Worm (Caenorhabditis elegans) whole organism, early embryonic: Measurements from ENCODE around the gene C53A3.1.

ENCODE experiments used
- B0310.2 ChIP-seq: sonication (generic microtip); optimal IDR thresholded peaks from 2 replicates; lab custom pipeline; 2016; ENCODE audit warnings: mild to moderate bottlenecking, missing genetic modification characterization, missing compliant biosample characterization
- F13C5.2 ChIP-seq: sonication (generic microtip); optimal IDR thresholded peaks from 2 replicates; lab custom pipeline; 2017; ENCODE audit warnings: mild to moderate bottlenecking, missing genetic modification characterization, inconsistent platforms, missing compliant biosample characterization
- aly-1 ChIP-seq: sonication (generic microtip); optimal IDR thresholded peaks from 2 replicates; lab custom pipeline; 2016; ENCODE audit warnings: missing genetic modification characterization, missing compliant biosample characterization
- ama-1 ChIP-seq: fragments of 150-350 bp; optimal IDR thresholded peaks from 2 replicates; lab custom pipeline; 2014
- ceh-13 ChIP-seq: fragments of 200-800 bp; sonication (Bioruptor generic); optimal IDR thresholded peaks from 2 replicates; lab custom pipeline; 2018; ENCODE audit warnings: mild to moderate bottlenecking, missing genetic modification characterization, missing compliant biosample characterization
- ceh-36 ChIP-seq: sonication (generic microtip); optimal IDR thresholded peaks from 2 replicates; lab custom pipeline; 2016; ENCODE audit warnings: missing genetic modification characterization, inconsistent platforms, missing compliant biosample characterization
- ets-7 ChIP-seq: sonication (generic microtip); optimal IDR thresholded peaks from 2 replicates; lab custom pipeline; 2016; ENCODE audit warnings: missing genotype, missing genetic modification characterization, missing compliant biosample characterization
- flt-1 ChIP-seq: fragments of 200-800 bp; sonication (Bioruptor generic); IDR thresholded peaks from 2 replicates; pipeline ENCODE4 v1.3.6; 2022; ENCODE audit warnings: missing genetic modification characterization, missing compliant biosample characterization
- hmbx-1 ChIP-seq: sonication (generic microtip); optimal IDR thresholded peaks from 2 replicates; lab custom pipeline; 2016; ENCODE audit warnings: mild to moderate bottlenecking, missing genetic modification characterization, missing compliant biosample characterization
- hmg-4 ChIP-seq: fragments of 200-800 bp; sonication (Bioruptor generic); optimal IDR thresholded peaks from 2 replicates; lab custom pipeline; 2018; ENCODE audit warnings: mild to moderate bottlenecking, missing genetic modification characterization, missing compliant biosample characterization
- hnd-1 ChIP-seq: sonication (generic microtip); optimal IDR thresholded peaks from 2 replicates; lab custom pipeline; 2016; ENCODE audit warnings: missing genetic modification characterization, missing compliant biosample characterization
- pes-1 ChIP-seq: fragments of 200-800 bp; sonication (Bioruptor generic); IDR thresholded peaks from 2 replicates; pipeline ENCODE4 v1.3.6; 2022; ENCODE audit warnings: missing genetic modification reagents, missing genetic modification characterization, missing compliant biosample characterization
- scrt-1 ChIP-seq: fragments of 200-800 bp; sonication (Bioruptor generic); IDR thresholded peaks from 2 replicates; pipeline ENCODE4 v1.3.6; 2022; ENCODE audit warnings: missing genetic modification characterization, missing compliant biosample characterization
- sea-1 ChIP-seq: fragments of 200-800 bp; sonication (Bioruptor generic); conservative IDR thresholded peaks from 2 replicates; pipeline ENCODE4 v1.3.6; 2022; ENCODE audit warnings: missing genetic modification characterization, missing compliant biosample characterization
- tbx-11 ChIP-seq: fragments of 200-800 bp; sonication (Bioruptor generic); IDR thresholded peaks from 2 replicates; pipeline ENCODE4 v1.3.6; 2022; ENCODE audit warnings: missing genetic modification characterization, missing compliant biosample characterization
- tbx-37 ChIP-seq: fragments of 200-800 bp; sonication (Bioruptor generic); conservative IDR thresholded peaks from 2 replicates; pipeline ENCODE4 v1.3.6; 2022; ENCODE audit warnings: missing genetic modification reagents, missing genetic modification characterization, missing compliant biosample characterization
- tra-4 ChIP-seq: sonication (generic microtip); optimal IDR thresholded peaks from 2 replicates; lab custom pipeline; 2017; ENCODE audit warnings: missing genetic modification characterization, missing compliant biosample characterization

C53A3.1 gene

ce11 chrV:5730783-5731182 is 29.2 kb downstream of the C53A3.1 start, which contains the start of gene K09H11.15:
TSS of gene K09H11.15 (minus strand) at chrV:5730883.
- TF ChIP-seq ets-7 (tag; lab: Kevin White, UChicago), result no peak
- no peak for TF ChIP-seq scrt-1
- TF ChIP-seq sea-1, result no peak
- TF ChIP-seq tra-4 (tag; lab: Kevin White, UChicago), result no peak
- no peak for TF ChIP-seq hmg-4
- TF ChIP-seq tbx-11 (GFP tag; lab: Robert Waterston, UW), result no peak
- no peak for TF ChIP-seq hnd-1 (tag; lab: Kevin White, UChicago)
- TF ChIP-seq hmbx-1 (tag; lab: Kevin White, UChicago), result no peak
- no peak for TF ChIP-seq ama-1
- TF ChIP-seq ceh-13 (GFP tag; lab: Kevin White, UChicago), result no peak
- TF ChIP-seq F13C5.2 (tag; lab: Kevin White, UChicago), result no peak
- TF ChIP-seq aly-1, result no peak
- no peak for TF ChIP-seq B0310.2 (tag; lab: Kevin White, UChicago)
- no peak for TF ChIP-seq tbx-37
- TF ChIP-seq flt-1, result no peak
- no peak for TF ChIP-seq pes-1
- no peak for TF ChIP-seq ceh-36 (tag; lab: Kevin White, UChicago)

- TF ChIP-seq hmbx-1 (tag; lab: Kevin White, UChicago) (no peak), ama-1 (no peak), hmg-4 (no peak), flt-1 (no peak), ceh-13 (GFP tag; lab: Kevin White, UChicago) (no peak), F13C5.2 (tag; lab: Kevin White, UChicago) (no peak), B0310.2 (tag; lab: Kevin White, UChicago) (no peak), ets-7 (tag; lab: Kevin White, UChicago) (no peak), tbx-11 (GFP tag; lab: Robert Waterston, UW) (no peak), sea-1 (no peak), pes-1 (no peak), hnd-1 (tag; lab: Kevin White, UChicago) (no peak), tra-4 (tag; lab: Kevin White, UChicago) (no peak), ceh-36 (tag; lab: Kevin White, UChicago) (no peak), aly-1 (no peak), scrt-1 (no peak), tbx-37 (no peak)
Observed at ce11 chrV:5726463-5726862, 33.6 kb downstream of the C53A3.1 start, which contains the start of gene K09H11.4. TSS of gene K09H11.4 (minus strand) at chrV:5726563.

- TF ChIP-seq ceh-36 (tag; lab: Kevin White, UChicago), result no peak
- no peak for TF ChIP-seq B0310.2 (tag; lab: Kevin White, UChicago)
- no peak for TF ChIP-seq tbx-11 (GFP tag; lab: Robert Waterston, UW)
- no peak for TF ChIP-seq ceh-13 (GFP tag; lab: Kevin White, UChicago)
- no peak for TF ChIP-seq tbx-37
- no peak for TF ChIP-seq F13C5.2 (tag; lab: Kevin White, UChicago)
Observed at ce11 chrV:5724395-5724794, 35.6 kb downstream of the C53A3.1 start.

- TF ChIP-seq sea-1 (no peak), ets-7 (tag; lab: Kevin White, UChicago) (no peak), hmbx-1 (tag; lab: Kevin White, UChicago) (no peak), hmg-4 (no peak), aly-1 (no peak), pes-1 (no peak), ceh-13 (GFP tag; lab: Kevin White, UChicago) (no peak), F13C5.2 (tag; lab: Kevin White, UChicago) (no peak), hnd-1 (tag; lab: Kevin White, UChicago) (no peak), tra-4 (tag; lab: Kevin White, UChicago) (no peak), tbx-37 (no peak), tbx-11 (GFP tag; lab: Robert Waterston, UW) (no peak), scrt-1 (no peak), flt-1 (no peak), B0310.2 (tag; lab: Kevin White, UChicago) (no peak), ceh-36 (tag; lab: Kevin White, UChicago) (no peak), ama-1 (no peak)
Observed at ce11 chrV:5722093-5722492, 37.9 kb downstream of the C53A3.1 start.

- TF ChIP-seq tbx-11 (GFP tag; lab: Robert Waterston, UW) (no peak), ama-1 (no peak), hmg-4 (no peak), tra-4 (tag; lab: Kevin White, UChicago) (no peak), ceh-13 (GFP tag; lab: Kevin White, UChicago) (no peak), hnd-1 (tag; lab: Kevin White, UChicago) (no peak)
Observed at ce11 chrV:5717237-5717935, 42.6 kb downstream of the C53A3.1 start, which contains the start of gene rga-3. TSS of gene rga-3 (plus strand) at chrV:5717885.

ce11 chrV:5716508-5716907 is 43.5 kb downstream of the C53A3.1 start, which contains the start of gene K09H11.9:
TSS of gene K09H11.9 (minus strand) at chrV:5716608.
- TF ChIP-seq B0310.2 (tag; lab: Kevin White, UChicago) (no peak), hmg-4 (no peak), ceh-36 (tag; lab: Kevin White, UChicago) (no peak), aly-1 (no peak), tra-4 (tag; lab: Kevin White, UChicago) (no peak), tbx-37 (no peak), F13C5.2 (tag; lab: Kevin White, UChicago) (no peak), pes-1 (no peak), hmbx-1 (tag; lab: Kevin White, UChicago) (no peak), ets-7 (tag; lab: Kevin White, UChicago) (no peak), scrt-1 (no peak), ama-1 (no peak), ceh-13 (GFP tag; lab: Kevin White, UChicago) (no peak), flt-1 (no peak), sea-1 (no peak), tbx-11 (GFP tag; lab: Robert Waterston, UW) (no peak)

ce11 chrV:5713510-5713909 is 46.5 kb downstream of the C53A3.1 start:
- TF ChIP-seq tbx-37 (no peak), ceh-36 (tag; lab: Kevin White, UChicago) (no peak), tbx-11 (GFP tag; lab: Robert Waterston, UW) (no peak), aly-1 (no peak), B0310.2 (tag; lab: Kevin White, UChicago) (no peak), hnd-1 (tag; lab: Kevin White, UChicago) (no peak), tra-4 (tag; lab: Kevin White, UChicago) (no peak)
